6 fruit fly cellular contexts compared by ENCODE assay signal in the genomic region with DNA sequence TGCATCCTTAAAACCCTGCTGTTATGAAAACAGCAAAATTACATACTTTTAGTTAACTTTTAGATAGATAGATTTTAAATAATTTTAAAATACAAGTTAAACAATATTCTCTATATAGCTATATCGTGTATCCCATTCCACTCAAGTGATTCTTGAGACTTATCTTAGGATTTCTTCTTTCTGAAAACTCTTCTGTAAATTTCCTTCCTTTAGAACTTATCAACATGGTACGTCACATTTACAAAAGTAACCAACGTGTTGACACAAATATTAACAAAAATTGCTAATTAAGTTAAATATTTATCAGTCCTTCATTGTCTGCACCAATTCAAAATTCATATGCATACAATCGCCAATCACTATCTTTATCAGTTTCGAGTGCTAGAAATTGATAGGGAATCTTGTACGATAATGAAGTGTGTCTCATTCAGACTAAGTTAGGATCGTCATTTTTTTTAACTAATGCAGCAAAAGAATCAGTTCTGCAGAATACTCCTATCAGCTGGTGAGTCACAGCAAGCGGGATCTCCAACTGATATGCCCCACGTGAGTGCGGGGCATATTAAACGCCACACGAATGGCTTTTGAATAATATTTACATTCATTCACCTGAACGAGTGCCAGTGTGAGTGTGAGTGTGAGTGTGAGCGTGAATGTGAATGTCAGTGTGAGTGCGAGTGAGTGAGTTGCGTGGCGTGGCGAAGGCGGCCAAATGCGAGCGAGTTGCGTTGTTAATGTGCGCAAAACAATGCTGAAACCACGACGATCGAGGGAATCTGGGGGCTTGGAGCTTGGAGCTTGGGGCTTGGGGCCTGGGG.
TF ChIP-seq lines count a peak whose summit lies in the region.

No protein-coding gene starts in this region.

- no peak for TF ChIP-seq CTCF in whole organism, embryonic (GFP tag; optimal IDR thresholded peaks at IDR 0.05; lab: Kevin White, UChicago)

TF ChIP-seq in whole organism, 6 proteins besides CTCF, POLR2A, EP300 and RAD21:
- peak; percentile 84 for TF ChIP-seq pan (optimal IDR thresholded peaks at IDR 0.05; lab: Kevin White, UChicago)
- TF ChIP-seq EcR (GFP tag; optimal IDR thresholded peaks at IDR 0.05; lab: Kevin White, UChicago): no peak

TF ChIP-seq in whole organism, adult, 20 proteins besides CTCF, POLR2A, EP300 and RAD21:
- no peak for TF ChIP-seq CG12768 (GFP tag; optimal IDR thresholded peaks at IDR 0.05; lab: Kevin White, UChicago)
- TF ChIP-seq CG33017 (tag; optimal IDR thresholded peaks at IDR 0.05; lab: Kevin White, UChicago): no peak
- peak; percentile 1 for TF ChIP-seq tj (GFP tag; optimal IDR thresholded peaks at IDR 0.05; lab: Kevin White, UChicago)
- TF ChIP-seq kay (GFP tag; lab: Kevin White, UChicago; ENCODE audit: borderline replicate concordance): peak; percentile 91
- no peak for TF ChIP-seq Hr96 (GFP tag; optimal IDR thresholded peaks at IDR 0.05; lab: Kevin White, UChicago)
- TF ChIP-seq CG5204 (GFP tag; optimal IDR thresholded peaks at IDR 0.05; lab: Kevin White, UChicago): no peak
- TF ChIP-seq CG1620 (GFP tag; optimal IDR thresholded peaks at IDR 0.05; lab: Kevin White, UChicago): no peak
- TF ChIP-seq CG14711 (tag; optimal IDR thresholded peaks at IDR 0.05; lab: Kevin White, UChicago): no peak
- TF ChIP-seq CG7045 (GFP tag; optimal IDR thresholded peaks at IDR 0.05; lab: Kevin White, UChicago): no peak
- peak; percentile 73 for TF ChIP-seq Mnt (GFP tag; optimal IDR thresholded peaks at IDR 0.05; lab: Kevin White, UChicago)
- no peak for TF ChIP-seq CG7101 (tag; optimal IDR thresholded peaks at IDR 0.05; lab: Kevin White, UChicago)
- TF ChIP-seq cic (GFP tag; optimal IDR thresholded peaks at IDR 0.05; lab: Kevin White, UChicago): peak; percentile 83

TF ChIP-seq in whole organism, embryonic, 481 proteins besides CTCF, POLR2A, EP300 and RAD21 (continues in another document):
- peak; percentile 33; the same call in 1 of the 2 replicates for TF ChIP-seq CG17328 (GFP tag; IDR thresholded peaks at IDR 0.05; lab: Robert Waterston, UW)
- 0 out of 2 replicates have a peak, but pooled peaks have one; percentile 18 for TF ChIP-seq Atf6 (GFP tag; IDR thresholded peaks at IDR 0.05; lab: Robert Waterston, UW)
- TF ChIP-seq CG8944 (GFP tag; optimal IDR thresholded peaks at IDR 0.05; lab: Kevin White, UChicago): no peak
- TF ChIP-seq crol (GFP tag; IDR thresholded peaks at IDR 0.05; lab: Robert Waterston, UW): peak; percentile 23; the same call in 1 of the 2 replicates
- TF ChIP-seq lab (GFP tag; optimal IDR thresholded peaks at IDR 0.05; lab: Kevin White, UChicago): peak; percentile 24
- TF ChIP-seq CG34422 (GFP tag; IDR thresholded peaks at IDR 0.05; lab: Robert Waterston, UW): peak; percentile 27; the same call in 1 of the 3 replicates
- no peak for TF ChIP-seq CG15514 (GFP tag; optimal IDR thresholded peaks at IDR 0.05; lab: Kevin White, UChicago)
- 0 out of 3 replicates have a peak, but pooled peaks have one; percentile 13 for TF ChIP-seq tgo (GFP tag; IDR thresholded peaks at IDR 0.05; lab: Robert Waterston, UW)
- TF ChIP-seq exex (tag; optimal IDR thresholded peaks at IDR 0.05; lab: Kevin White, UChicago): peak; percentile 44
- TF ChIP-seq CG6854 (GFP tag; optimal IDR thresholded peaks at IDR 0.05; lab: Kevin White, UChicago): no peak
- peak; percentile 51 for TF ChIP-seq grn (GFP tag; optimal IDR thresholded peaks at IDR 0.05; lab: Kevin White, UChicago)
- TF ChIP-seq D (optimal IDR thresholded peaks at IDR 0.05; lab: Kevin White, UChicago): no peak
- no peak for TF ChIP-seq D (GFP tag; optimal IDR thresholded peaks at IDR 0.05; lab: Kevin White, UChicago)
- peak; percentile 60 for TF ChIP-seq CG10543 (GFP tag; optimal IDR thresholded peaks at IDR 0.05; lab: Kevin White, UChicago)
- peak in 1 of 2 experiments; percentile 48 for TF ChIP-seq Pdp1 (GFP tag; optimal IDR thresholded peaks at IDR 0.05; lab: Kevin White, UChicago)
- no peak for TF ChIP-seq schlank (tag; optimal IDR thresholded peaks at IDR 0.05; lab: Kevin White, UChicago)

TF ChIP-seq in whole organism, prepupa, 60 proteins besides CTCF, POLR2A, EP300 and RAD21 (continues in another document):
- TF ChIP-seq fkh (GFP tag; optimal IDR thresholded peaks at IDR 0.05; lab: Kevin White, UChicago) (peak; percentile 81), achi (GFP tag; optimal IDR thresholded peaks at IDR 0.05; lab: Kevin White, UChicago) (no peak), svp (GFP tag; lab: Kevin White, UChicago) (peak; percentile 65), Eip75B (GFP tag; optimal IDR thresholded peaks at IDR 0.05; lab: Kevin White, UChicago) (no peak), fd59A (GFP tag; optimal IDR thresholded peaks at IDR 0.05; lab: Kevin White, UChicago) (no peak), Sox15 (GFP tag; optimal IDR thresholded peaks at IDR 0.05; lab: Kevin White, UChicago) (no peak), CG8632 (GFP tag; optimal IDR thresholded peaks at IDR 0.05; lab: Kevin White, UChicago) (no peak), CG15336 (GFP tag; IDR thresholded peaks at IDR 0.05; lab: Robert Waterston, UW) (no peak), CG1621 (tag; optimal IDR thresholded peaks at IDR 0.05; lab: Kevin White, UChicago) (no peak), vri (GFP tag; optimal IDR thresholded peaks at IDR 0.05; lab: Kevin White, UChicago) (peak; percentile 50), dsx (GFP tag; optimal IDR thresholded peaks at IDR 0.05; lab: Kevin White, UChicago; ENCODE audit: poor library complexity, severe bottlenecking) (peak; percentile 18), CG31627 (GFP tag; optimal IDR thresholded peaks at IDR 0.05; lab: Kevin White, UChicago) (no peak), eg (GFP tag; IDR thresholded peaks at IDR 0.05; lab: Robert Waterston, UW) (no peak), Gug (GFP tag; IDR thresholded peaks at IDR 0.05; lab: Robert Waterston, UW) (no peak), CG11762 (GFP tag; optimal IDR thresholded peaks at IDR 0.05; lab: Kevin White, UChicago; ENCODE audit: insufficient read depth) (no peak), CG6854 (GFP tag; optimal IDR thresholded peaks at IDR 0.05; lab: Kevin White, UChicago) (no peak), fd85E (GFP tag; optimal IDR thresholded peaks at IDR 0.05; lab: Kevin White, UChicago) (no peak), Met (GFP tag; optimal IDR thresholded peaks at IDR 0.05; lab: Kevin White, UChicago) (no peak)

TF ChIP-seq in whole organism, pupa, 21 proteins besides CTCF, POLR2A, EP300 and RAD21:
- peak; percentile 35 for TF ChIP-seq CG13204 (GFP tag; optimal IDR thresholded peaks at IDR 0.05; lab: Kevin White, UChicago)
- no peak for TF ChIP-seq CG4496 (GFP tag; IDR thresholded peaks at IDR 0.05; lab: Robert Waterston, UW)
- peak; percentile 46 for TF ChIP-seq EcR (GFP tag; optimal IDR thresholded peaks at IDR 0.05; lab: Kevin White, UChicago)
- 0 out of 3 replicates have a peak, but pooled peaks have one; percentile 6 for TF ChIP-seq fd96Ca (GFP tag; IDR thresholded peaks at IDR 0.05; lab: Robert Waterston, UW)

TF ChIP-seq in whole organism, wandering third instar larva, 38 proteins besides CTCF, POLR2A, EP300 and RAD21:
- peak; percentile 40 for TF ChIP-seq rgr (GFP tag; optimal IDR thresholded peaks at IDR 0.05; lab: Kevin White, UChicago)
- TF ChIP-seq Abd-B (GFP tag; optimal IDR thresholded peaks at IDR 0.05; lab: Kevin White, UChicago): no peak
- TF ChIP-seq pan (optimal IDR thresholded peaks at IDR 0.05; lab: Kevin White, UChicago): peak; percentile 76
- peak; percentile 62 for TF ChIP-seq h (GFP tag; optimal IDR thresholded peaks at IDR 0.05; lab: Kevin White, UChicago)
- no peak for TF ChIP-seq psq (GFP tag; optimal IDR thresholded peaks at IDR 0.05; lab: Kevin White, UChicago)
- TF ChIP-seq woc (GFP tag; optimal IDR thresholded peaks at IDR 0.05; lab: Kevin White, UChicago): peak; percentile 58
- peak; percentile 7 for TF ChIP-seq Jra (GFP tag; optimal IDR thresholded peaks at IDR 0.05; lab: Kevin White, UChicago)
- TF ChIP-seq Rel (GFP tag; optimal IDR thresholded peaks at IDR 0.05; lab: Kevin White, UChicago): no peak
- peak; percentile 53 for TF ChIP-seq Rel (tag; optimal IDR thresholded peaks at IDR 0.05; lab: Kevin White, UChicago)
